Fruit fly (Drosophila melanogaster) whole organism, embryonic: ENCODE results near the gene CG13033.

ENCODE experiments used
- Ada2b ChIP-seq: fragments of 200-800 bp; sonication (Bioruptor generic); IDR thresholded peaks from 2 replicates; pipeline ENCODE4 v1.3.6; 2022; ENCODE audit warnings: missing biosample characterization, missing genetic modification characterization
- CG13424 ChIP-seq: fragments of 200-800 bp; sonication (Bioruptor generic); optimal IDR thresholded peaks from 2 replicates; lab custom pipeline; 2019; ENCODE audit warnings: missing biosample characterization, mild to moderate bottlenecking, missing genetic modification characterization, moderate library complexity
- CG14965 ChIP-seq: fragments of 200-800 bp; sonication (Bioruptor generic); optimal IDR thresholded peaks from 2 replicates; lab custom pipeline; 2016; ENCODE audit warnings: missing biosample characterization, missing genetic modification characterization, borderline replicate concordance
- CG15696 ChIP-seq: fragments of 200-800 bp; sonication (Bioruptor generic); optimal IDR thresholded peaks from 2 replicates; lab custom pipeline; 2019; ENCODE audit warnings: missing biosample characterization, mild to moderate bottlenecking, missing genetic modification characterization, moderate library complexity
- CG1647 ChIP-seq: fragments of 200-800 bp; sonication (Bioruptor generic); optimal IDR thresholded peaks from 3 replicates; lab custom pipeline; 2016; ENCODE audit warnings: missing biosample characterization, missing genetic modification characterization
- CG17361 ChIP-seq: fragments of 200-800 bp; sonication (Bioruptor generic); IDR thresholded peaks from 3 replicates; pipeline ENCODE4 v1.3.6; 2022; ENCODE audit warnings: missing biosample characterization, missing genetic modification characterization
- CG18476 ChIP-seq: fragments of 200-800 bp; sonication (Bioruptor generic); optimal IDR thresholded peaks from 2 replicates; lab custom pipeline; 2016; ENCODE audit warnings: missing biosample characterization, mild to moderate bottlenecking, missing genetic modification characterization
- CG18599 ChIP-seq: fragments of 200-800 bp; sonication (Bioruptor generic); optimal IDR thresholded peaks from 3 replicates; lab custom pipeline; 2017; ENCODE audit warnings: missing biosample characterization, missing genetic modification characterization, mild to moderate bottlenecking, moderate library complexity, missing genetic modification reagents
- CG32772 ChIP-seq: fragments of 200-800 bp; sonication (Bioruptor generic); IDR thresholded peaks from 2 replicates; pipeline ENCODE4 v1.3.6; 2022; ENCODE audit warnings: missing biosample characterization, missing genetic modification characterization
- CG42726 ChIP-seq: fragments of 200-800 bp; sonication (Bioruptor generic); IDR thresholded peaks from 2 replicates; pipeline ENCODE4 v1.3.6; 2022; ENCODE audit warnings: missing biosample characterization, missing genetic modification characterization; ENCODE audit not compliant: partially characterized antibody
- CG4360 ChIP-seq: fragments of 200-800 bp; sonication (Bioruptor generic); IDR thresholded peaks from 2 replicates; pipeline ENCODE4 v1.3.6; 2022; ENCODE audit warnings: missing biosample characterization, missing genetic modification characterization
- CG9437 ChIP-seq: fragments of 200-800 bp; sonication (Bioruptor generic); optimal IDR thresholded peaks from 2 replicates; lab custom pipeline; 2018; ENCODE audit warnings: missing biosample characterization, mild to moderate bottlenecking, missing genetic modification characterization
- CG9727 ChIP-seq: fragments of 200-800 bp; sonication (Bioruptor generic); optimal IDR thresholded peaks from 3 replicates; lab custom pipeline; 2017; ENCODE audit warnings: missing biosample characterization, mild to moderate bottlenecking, missing genetic modification characterization
- CG9932 ChIP-seq: fragments of 200-800 bp; sonication (Bioruptor generic); IDR thresholded peaks from 2 replicates; pipeline ENCODE4 v1.3.6; 2022; ENCODE audit warnings: missing biosample characterization, missing genetic modification characterization
- Camta ChIP-seq: fragments of 200-800 bp; sonication (Bioruptor generic); optimal IDR thresholded peaks from 2 replicates; lab custom pipeline; 2016; ENCODE audit warnings: missing biosample characterization, missing genetic modification characterization
- Dek ChIP-seq: fragments of 200-800 bp; sonication (Bioruptor generic); optimal IDR thresholded peaks from 3 replicates; lab custom pipeline; 2019; ENCODE audit warnings: missing biosample characterization, mild to moderate bottlenecking, missing genetic modification characterization, moderate library complexity
- Dp ChIP-seq: fragments of 200-800 bp; sonication (Bioruptor generic); optimal IDR thresholded peaks from 2 replicates; lab custom pipeline; 2018; ENCODE audit warnings: missing biosample characterization, mild to moderate bottlenecking, missing genetic modification characterization, moderate library complexity
- E2f2 ChIP-seq: fragments of 200-800 bp; sonication (Bioruptor generic); IDR thresholded peaks from 2 replicates; pipeline ENCODE4 v1.3.6; 2022; ENCODE audit warnings: missing biosample characterization, missing genetic modification characterization
- GATAe ChIP-seq: fragments of 200-800 bp; sonication (Bioruptor generic); conservative IDR thresholded peaks from 2 replicates; pipeline ENCODE4 v1.3.6; 2022; ENCODE audit warnings: missing biosample characterization, missing genetic modification characterization
- HLH54F ChIP-seq: fragments of 200-800 bp; sonication (Bioruptor generic); optimal IDR thresholded peaks from 3 replicates; lab custom pipeline; 2016; ENCODE audit warnings: missing biosample characterization, missing genetic modification characterization
- Hmr ChIP-seq: fragments of 200-800 bp; sonication (Bioruptor generic); optimal IDR thresholded peaks from 3 replicates; lab custom pipeline; 2017; ENCODE audit warnings: mild to moderate bottlenecking, missing biosample characterization, missing genetic modification reagents, missing genetic modification characterization
- Lpt ChIP-seq: fragments of >200 bp; optimal IDR thresholded peaks from 2 replicates; lab custom pipeline; 2018; ENCODE audit warnings: missing biosample characterization, missing genetic modification characterization
- Med ChIP-seq: fragments of 200-800 bp; sonication (Bioruptor generic); peaks from one replicate; lab custom pipeline; 2016; ENCODE audit warnings: missing biosample characterization, missing genetic modification characterization, mild to moderate bottlenecking, inconsistent platforms, moderate library complexity
- Meics ChIP-seq: fragments of 200-800 bp; sonication (Bioruptor generic); optimal IDR thresholded peaks from 2 replicates; lab custom pipeline; 2017; ENCODE audit warnings: missing biosample characterization, mild to moderate bottlenecking, missing genetic modification characterization
- Mes4 ChIP-seq: fragments of 200-800 bp; sonication (Bioruptor generic); optimal IDR thresholded peaks from 2 replicates; lab custom pipeline; 2016; ENCODE audit warnings: missing biosample characterization, missing genetic modification characterization
- Oli ChIP-seq: fragments of 200-800 bp; sonication (Bioruptor generic); optimal IDR thresholded peaks from 2 replicates; lab custom pipeline; 2018; ENCODE audit warnings: missing biosample characterization, mild to moderate bottlenecking, missing genetic modification characterization, moderate library complexity
- Stat92E ChIP-seq, 3 experiments: fragments of >200 bp in 2 of 3; fragments of 200-800 bp in 1 of 3; sonication (Bioruptor generic) in 1 of 3; optimal IDR thresholded peaks; 2 replicates each; lab custom pipeline; 2017 to 2019; ENCODE audit warnings: missing biosample characterization in 3 of 3, missing genetic modification characterization in 3 of 3, mild to moderate bottlenecking in 1 of 3, moderate library complexity in 1 of 3
- Trl ChIP-seq, 3 experiments: fragments of >200 bp in 2 of 3; fragments of 200-800 bp in 1 of 3; sonication (Bioruptor generic) in 1 of 3; optimal IDR thresholded peaks; 2 replicates in 1 of 3; 3 replicates in 2 of 3; lab custom pipeline; 2016 to 2017; ENCODE audit warnings: missing biosample characterization in 1 of 3, missing genetic modification characterization in 1 of 3
- az2 ChIP-seq: fragments of 200-800 bp; sonication (Bioruptor generic); optimal IDR thresholded peaks from 3 replicates; lab custom pipeline; 2016; ENCODE audit warnings: missing biosample characterization, missing genetic modification characterization
- chinmo ChIP-seq: fragments of 200-800 bp; sonication (Bioruptor generic); IDR thresholded peaks from 4 replicates; pipeline ENCODE4 v1.3.6; 2022; ENCODE audit warnings: missing biosample characterization, missing genetic modification characterization; ENCODE audit not compliant: partially characterized antibody
- crol ChIP-seq: fragments of 200-800 bp; sonication (Bioruptor generic); IDR thresholded peaks from 2 replicates; pipeline ENCODE4 v1.3.6; 2022; ENCODE audit warnings: missing biosample characterization, missing genetic modification characterization
- crp ChIP-seq, 2 experiments: fragments of 200-800 bp; sonication (Bioruptor generic); optimal IDR thresholded peaks; 2 replicates in 1 of 2; 3 replicates in 1 of 2; lab custom pipeline; 2017; ENCODE audit warnings: missing biosample characterization in 2 of 2, missing genetic modification characterization in 2 of 2, mild to moderate bottlenecking in 1 of 2, moderate library complexity in 1 of 2
- cwo ChIP-seq: fragments of 200-800 bp; sonication (Bioruptor generic); optimal IDR thresholded peaks from 3 replicates; lab custom pipeline; 2017; ENCODE audit warnings: missing biosample characterization, missing genetic modification characterization, mild to moderate bottlenecking, moderate library complexity, missing genetic modification reagents
- dmrt99B ChIP-seq: fragments of 200-800 bp; sonication (Bioruptor generic); optimal IDR thresholded peaks from 2 replicates; lab custom pipeline; 2018; ENCODE audit warnings: missing biosample characterization, mild to moderate bottlenecking, missing genetic modification characterization, moderate library complexity
- eyg ChIP-seq: fragments of 200-800 bp; sonication (Bioruptor generic); optimal IDR thresholded peaks from 3 replicates; lab custom pipeline; 2016; ENCODE audit warnings: missing biosample characterization, missing genetic modification characterization
- kay ChIP-seq: fragments of 200-800 bp; sonication (Bioruptor generic); optimal IDR thresholded peaks from 2 replicates; lab custom pipeline; 2016; ENCODE audit warnings: missing biosample characterization, missing genetic modification characterization
- lab ChIP-seq: fragments of 200-800 bp; sonication (Bioruptor generic); optimal IDR thresholded peaks from 3 replicates; lab custom pipeline; 2017; ENCODE audit warnings: missing biosample characterization, missing genetic modification characterization, mild to moderate bottlenecking, moderate library complexity, missing genetic modification reagents
- lbe ChIP-seq: fragments of 200-800 bp; sonication (Bioruptor generic); optimal IDR thresholded peaks from 2 replicates; lab custom pipeline; 2016; ENCODE audit warnings: missing biosample characterization, mild to moderate bottlenecking, missing genetic modification characterization
- phol ChIP-seq: fragments of 200-800 bp; sonication (Bioruptor generic); optimal IDR thresholded peaks from 3 replicates; lab custom pipeline; 2018; ENCODE audit warnings: missing biosample characterization, mild to moderate bottlenecking, missing genetic modification characterization, moderate library complexity
- pnt ChIP-seq: fragments of 200-800 bp; sonication (Bioruptor generic); optimal IDR thresholded peaks from 3 replicates; lab custom pipeline; 2016; ENCODE audit warnings: missing biosample characterization, missing genetic modification characterization
- sqz ChIP-seq: fragments of 200-800 bp; sonication (Bioruptor generic); optimal IDR thresholded peaks from 3 replicates; lab custom pipeline; 2018; ENCODE audit warnings: missing biosample characterization, mild to moderate bottlenecking, missing genetic modification characterization
- tin ChIP-seq: fragments of 200-800 bp; sonication (Bioruptor generic); optimal IDR thresholded peaks from 3 replicates; lab custom pipeline; 2016; ENCODE audit warnings: missing biosample characterization, missing genetic modification characterization
- trh ChIP-seq: fragments of 200-800 bp; sonication (Bioruptor generic); optimal IDR thresholded peaks from 2 replicates; lab custom pipeline; 2016; ENCODE audit warnings: missing biosample characterization, missing genetic modification characterization
- ttk ChIP-seq: fragments of 200-800 bp; sonication (Bioruptor generic); IDR thresholded peaks from 2 replicates; pipeline ENCODE4 v2.1.2; 2022; ENCODE audit warnings: missing biosample characterization, missing genetic modification characterization
- vfl ChIP-seq: fragments of 200-800 bp; sonication (Bioruptor generic); optimal IDR thresholded peaks from 2 replicates; lab custom pipeline; 2016; ENCODE audit warnings: missing biosample characterization, missing genetic modification characterization
- wek ChIP-seq: fragments of 200-800 bp; sonication (Bioruptor generic); optimal IDR thresholded peaks from 3 replicates; lab custom pipeline; 2018; ENCODE audit warnings: missing biosample characterization, mild to moderate bottlenecking, missing genetic modification characterization, moderate library complexity
- yki ChIP-seq: fragments of >200 bp; optimal IDR thresholded peaks from 3 replicates; lab custom pipeline; 2018
- z ChIP-seq: fragments of 200-800 bp; sonication (Bioruptor generic); IDR thresholded peaks from 3 replicates; pipeline ENCODE4 v1.3.6; 2022; ENCODE audit warnings: missing biosample characterization, missing genetic modification characterization
- zf30C ChIP-seq: fragments of 200-800 bp; sonication (Bioruptor generic); optimal IDR thresholded peaks from 3 replicates; lab custom pipeline; 2018; ENCODE audit warnings: missing biosample characterization, mild to moderate bottlenecking, missing genetic modification characterization

The CG13033 gene

DNA sequence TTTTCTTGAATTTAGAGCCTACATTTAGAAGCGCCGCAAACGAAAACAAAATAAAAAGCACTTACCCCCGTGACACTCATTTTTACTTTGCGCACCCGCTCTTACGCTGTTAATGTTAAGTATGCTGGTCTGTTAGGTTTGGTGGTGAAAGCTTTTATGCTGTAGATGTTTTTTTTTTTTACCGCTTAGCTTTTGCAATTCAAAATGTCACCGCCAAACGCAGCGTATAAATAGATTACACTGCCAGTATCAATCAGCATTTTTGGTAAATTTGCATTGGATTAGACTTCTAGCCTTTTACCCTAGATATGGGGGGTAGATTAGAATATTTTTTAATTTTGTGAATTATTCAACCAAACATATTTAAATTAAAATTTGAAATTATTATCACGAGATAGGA lies 50.2 kb downstream of the CG13033 start:
- TF ChIP-seq Dp (GFP tag; lab: Kevin White, UChicago) (peak; percentile 73), CG15696 (tag; lab: Kevin White, UChicago) (no peak), CG32772 (GFP tag; lab: Robert Waterston, UW) (peak; percentile 55; the same call in 1 of the 2 replicates), chinmo (0 out of 4 replicates have a peak, but pooled peaks have one; percentile 37), pnt (GFP tag; lab: Kevin White, UChicago) (no peak), sqz (GFP tag; lab: Kevin White, UChicago) (peak; percentile 18), E2f2 (peak; percentile 85), Trl (optimal IDR thresholded peaks at IDR 0.05; lab: Kevin White, UChicago) (peak; percentile 38 to 52), Trl (GFP tag; optimal IDR thresholded peaks at IDR 0.05; lab: Kevin White, UChicago) (no peak)

dm6 chr3L:16494651-16495074 lies 50.8 kb downstream of the CG13033 start:
- TF ChIP-seq CG9932 (GFP tag; lab: Robert Waterston, UW) (peak; percentile 23; the same call in 1 of the 2 replicates), CG9437 (peak; percentile 14), Lpt (GFP tag; lab: Kevin White, UChicago) (no peak), Stat92E (GFP tag; optimal IDR thresholded peaks at IDR 0.05; lab: Kevin White, UChicago) (no peak), CG14965 (GFP tag; lab: Kevin White, UChicago) (no peak), trh (GFP tag; lab: Kevin White, UChicago) (no peak), Hmr (GFP tag; lab: Kevin White, UChicago) (peak; percentile 27), cwo (GFP tag; lab: Kevin White, UChicago) (peak; percentile 22), phol (peak; percentile 36), tin (no peak), CG9727 (peak; percentile 6), crol (GFP tag; lab: Robert Waterston, UW) (no peak), dmrt99B (tag; lab: Kevin White, UChicago) (peak; percentile 25), CG1647 (peak; percentile 16), lbe (no peak), Meics (GFP tag; lab: Kevin White, UChicago) (peak; percentile 20), yki (lab: Kevin White, UChicago) (no peak), Med (GFP tag; lab: Kevin White, UChicago) (peak; percentile 79), CG18476 (GFP tag; lab: Kevin White, UChicago) (no peak), wek (GFP tag; lab: Kevin White, UChicago) (peak; percentile 31), eyg (GFP tag; lab: Kevin White, UChicago) (peak; percentile 37), az2 (GFP tag; lab: Kevin White, UChicago) (no peak), kay (GFP tag; lab: Kevin White, UChicago) (peak; percentile 16), CG42726 (no peak), Dek (tag; lab: Kevin White, UChicago) (peak; percentile 17), CG13424 (tag; lab: Kevin White, UChicago) (no peak), z (no peak), CG17361 (peak; percentile 69; the same call in 2 of the 3 replicates), Camta (GFP tag; lab: Kevin White, UChicago) (peak; percentile 6), Ada2b (GFP tag; lab: Robert Waterston, UW) (no peak), Mes4 (GFP tag; lab: Kevin White, UChicago) (peak; percentile 0), GATAe (GFP tag; lab: Robert Waterston, UW) (no peak), vfl (GFP tag; lab: Kevin White, UChicago) (no peak), zf30C (GFP tag; lab: Kevin White, UChicago) (no peak), crp (GFP tag; optimal IDR thresholded peaks at IDR 0.05; lab: Kevin White, UChicago) (no peak), CG18599 (GFP tag; lab: Kevin White, UChicago) (peak; percentile 32), ttk (GFP tag; lab: Robert Waterston, UW) (0 out of 2 replicates have a peak, but pooled peaks have one; percentile 9), lab (GFP tag; lab: Kevin White, UChicago) (peak; percentile 7), Oli (tag; lab: Kevin White, UChicago) (peak; percentile 27), CG4360 (GFP tag; lab: Robert Waterston, UW) (no peak), HLH54F (GFP tag; lab: Kevin White, UChicago) (peak; percentile 5)
